Worm (Caenorhabditis elegans): Measurements from ENCODE around the gene unc-25.
A peak's percentile ranks its signal among the peaks of the same experiment; 100 is the strongest.

Gene unc-25

ce11 chrIII:12978473-12979174, 36.2 kb downstream of the unc-25 start, which contains the start of the genes ubq-2 and frg-1 (continued):
- TF ChIP-seq ZK185.1 (tag; optimal IDR thresholded peaks at IDR 0.05; ENCODE audit: poor library complexity, severe bottlenecking) (no peak), sdz-38 (tag; optimal IDR thresholded peaks at IDR 0.05) (no peak), pha-4 (tag; optimal IDR thresholded peaks at IDR 0.05) (peak; percentile 60), ekl-4 (GFP tag; IDR thresholded peaks at IDR 0.05) (peak; percentile 67), let-607 (tag; optimal IDR thresholded peaks at IDR 0.05) (peak in 1 of 2 experiments; percentile 67), K11D2.4 (GFP tag; IDR thresholded peaks at IDR 0.05) (peak; percentile 77), egrh-3 (GFP tag; IDR thresholded peaks at IDR 0.05) (peak; percentile 58; the same call in 1 of the 2 replicates), cebp-2 (GFP tag; IDR thresholded peaks at IDR 0.05) (no peak), ztf-28 (GFP tag; IDR thresholded peaks at IDR 0.05) (0 out of 2 replicates have a peak, but pooled peaks have one; percentile 32), Y53G8AR.9 (GFP tag; conservative IDR thresholded peaks at IDR 0.05) (peak; percentile 77), ztf-6 (GFP tag; IDR thresholded peaks at IDR 0.05) (no peak), snpc-1.3 (tag; optimal IDR thresholded peaks at IDR 0.05; ENCODE audit: insufficient read depth) (peak; percentile 49), F10E7.11 (tag; optimal IDR thresholded peaks at IDR 0.05) (no peak), F55B11.4 (tag; optimal IDR thresholded peaks at IDR 0.05; ENCODE audit: borderline replicate concordance, insufficient read depth) (no peak), F23B12.7 (tag; optimal IDR thresholded peaks at IDR 0.05; ENCODE audit: insufficient read depth) (peak; percentile 60), lin-40 (tag; optimal IDR thresholded peaks at IDR 0.05) (peak; percentile 84), ceh-27 (GFP tag; optimal IDR thresholded peaks at IDR 0.05) (peak; percentile 61), attf-6 (GFP tag; IDR thresholded peaks at IDR 0.05) (0 out of 2 replicates have a peak, but pooled peaks have one; percentile 11), rec-8 (tag; optimal IDR thresholded peaks at IDR 0.05) (peak in 1 of 2 experiments; percentile 15), Y56A3A.18 (GFP tag; IDR thresholded peaks at IDR 0.05) (no peak), F39B2.1 (GFP tag; IDR thresholded peaks at IDR 0.05) (no peak), C17E4.6 (GFP tag; IDR thresholded peaks at IDR 0.05) (peak; percentile 36; the same call in 1 of the 2 replicates), chd-7 (tag; optimal IDR thresholded peaks at IDR 0.05) (peak; percentile 4), F22D6.2 (tag; optimal IDR thresholded peaks at IDR 0.05) (no peak), lin-35 (GFP tag; optimal IDR thresholded peaks at IDR 0.05) (peak in 2 of 3 experiments; percentile 22 to 70), F49E8.2 (tag; optimal IDR thresholded peaks at IDR 0.05; ENCODE audit: insufficient read depth) (peak; percentile 72), ceh-100 (GFP tag; IDR thresholded peaks at IDR 0.05) (peak; percentile 69), atf-7 (tag; optimal IDR thresholded peaks at IDR 0.05) (no peak), K12H6.12 (tag; optimal IDR thresholded peaks at IDR 0.05) (peak; percentile 68), tlf-1 (GFP tag; optimal IDR thresholded peaks at IDR 0.05) (peak; percentile 73), cebp-1 (GFP tag; IDR thresholded peaks at IDR 0.05) (no peak), cebp-1 (tag; optimal IDR thresholded peaks at IDR 0.05) (peak; percentile 78), mcd-1 (GFP tag; IDR thresholded peaks at IDR 0.05) (peak; percentile 90), athp-1 (tag; optimal IDR thresholded peaks at IDR 0.05) (peak; percentile 30), tbp1 (GFP tag; optimal IDR thresholded peaks at IDR 0.05) (peak; percentile 66), B0035.1 (tag; optimal IDR thresholded peaks at IDR 0.05) (peak; percentile 22), F52B5.7 (tag; optimal IDR thresholded peaks at IDR 0.05) (no peak), hlh-26 (GFP tag; conservative IDR thresholded peaks at IDR 0.05) (no peak), let-526 (GFP tag; IDR thresholded peaks at IDR 0.05) (0 out of 2 replicates have a peak, but pooled peaks have one; percentile 60), efl-1 (GFP tag; optimal IDR thresholded peaks at IDR 0.05) (peak; percentile 56), ztf-18 (tag; optimal IDR thresholded peaks at IDR 0.05) (no peak), snpc-1.1 (tag; optimal IDR thresholded peaks at IDR 0.05; ENCODE audit: insufficient read depth) (peak; percentile 16), lin-26 (GFP tag; IDR thresholded peaks at IDR 0.05) (no peak), B0336.3 (GFP tag; IDR thresholded peaks at IDR 0.05) (peak; percentile 55; the same call in 1 of the 2 replicates), rpc-1 (optimal IDR thresholded peaks at IDR 0.05) (peak; percentile 10), rpc-1 (tag; optimal IDR thresholded peaks at IDR 0.05) (no peak)

All from whole organism, young adult.